Fruit fly (Drosophila melanogaster): ENCODE measurements around the gene Vha16-3.

Gene Vha16-3

dm6 chr3L:11491874-11492268 is 18.8 kb downstream of the Vha16-3 start:
- no peak for TF ChIP-seq insv (optimal IDR thresholded peaks at IDR 0.05)
- TF ChIP-seq h (optimal IDR thresholded peaks at IDR 0.05): no peak
- no peak for TF ChIP-seq ttk (optimal IDR thresholded peaks at IDR 0.05)
- no peak for TF ChIP-seq Sin3A (optimal IDR thresholded peaks at IDR 0.05)
- TF ChIP-seq psq (optimal IDR thresholded peaks at IDR 0.05): no peak
- TF ChIP-seq Myc (optimal IDR thresholded peaks at IDR 0.05): no peak

dm6 chr3L:11492457-11492856 is 19.4 kb downstream of the Vha16-3 start:
- TF ChIP-seq h (optimal IDR thresholded peaks at IDR 0.05): no peak
- TF ChIP-seq Myc (optimal IDR thresholded peaks at IDR 0.05): no peak
- no peak for TF ChIP-seq psq (optimal IDR thresholded peaks at IDR 0.05)
- no peak for TF ChIP-seq insv (optimal IDR thresholded peaks at IDR 0.05)
- TF ChIP-seq ttk (optimal IDR thresholded peaks at IDR 0.05): no peak
- no peak for TF ChIP-seq Sin3A (optimal IDR thresholded peaks at IDR 0.05)

DNA sequence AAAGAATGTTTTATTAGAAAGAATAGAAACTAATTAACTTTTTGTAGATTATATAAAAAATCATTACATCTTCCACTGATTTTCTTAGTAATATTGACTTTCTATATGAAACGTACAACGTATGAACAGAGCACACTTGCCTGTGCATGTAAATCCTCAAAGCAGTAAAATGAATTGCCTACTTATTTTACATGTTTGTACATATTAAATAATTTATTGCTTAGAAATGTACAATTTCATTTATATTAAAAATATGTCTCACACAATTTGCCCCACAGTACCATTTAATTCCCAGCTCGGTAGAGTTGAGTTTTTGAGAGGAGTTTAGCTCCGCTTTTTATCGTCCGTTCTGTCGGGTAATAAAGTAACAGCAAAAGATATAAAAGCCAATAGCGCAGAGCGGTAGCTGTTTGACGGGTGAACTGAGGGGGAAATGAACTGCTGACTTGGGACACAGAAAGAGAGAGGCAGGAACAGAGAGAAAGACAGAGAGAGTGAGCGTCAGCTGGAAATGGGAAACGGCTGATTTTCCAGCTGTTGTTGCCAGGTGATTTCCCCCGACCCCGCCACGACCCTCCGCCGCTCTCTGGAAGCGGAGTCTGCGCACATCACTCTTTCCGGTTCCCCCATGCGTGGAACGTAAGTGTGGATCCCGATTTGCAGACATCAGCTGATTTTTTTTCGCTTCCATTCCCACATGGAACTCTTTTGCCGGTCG is 20.2 kb downstream of the Vha16-3 start:
- TF ChIP-seq Myc (optimal IDR thresholded peaks at IDR 0.05): no peak
- TF ChIP-seq Sin3A (optimal IDR thresholded peaks at IDR 0.05): no peak
- no peak for TF ChIP-seq h (optimal IDR thresholded peaks at IDR 0.05)
- no peak for TF ChIP-seq insv (optimal IDR thresholded peaks at IDR 0.05)
- TF ChIP-seq ttk (optimal IDR thresholded peaks at IDR 0.05): no peak
- no peak for TF ChIP-seq psq (optimal IDR thresholded peaks at IDR 0.05)

DNA sequence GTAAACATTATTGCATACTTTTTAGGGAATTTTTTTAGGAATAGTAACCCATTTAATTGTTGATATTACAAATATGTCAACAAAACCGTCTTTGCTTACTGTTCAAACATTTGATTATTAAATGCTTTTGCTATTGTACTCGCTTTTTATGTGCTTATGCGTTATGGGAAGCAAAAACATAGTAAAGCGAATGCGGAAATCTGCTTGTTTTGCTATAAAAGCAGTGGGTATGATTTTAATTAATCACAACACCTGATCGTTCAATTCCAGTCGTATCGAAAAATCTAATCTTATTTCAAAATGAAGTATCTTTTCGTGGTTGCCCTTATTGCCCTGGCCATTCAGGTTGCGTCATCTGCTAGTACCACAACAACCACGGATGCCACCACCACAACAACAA is 35.2 kb downstream of the Vha16-3 start, which contains the start of gene CG33500:
TSS of gene CG33500 (plus strand) at position 301 of the 400 bp plus-strand sequence.
- TF ChIP-seq ttk (optimal IDR thresholded peaks at IDR 0.05) (no peak), psq (optimal IDR thresholded peaks at IDR 0.05) (no peak), Sin3A (optimal IDR thresholded peaks at IDR 0.05) (no peak), h (optimal IDR thresholded peaks at IDR 0.05) (no peak), insv (optimal IDR thresholded peaks at IDR 0.05) (no peak), Myc (optimal IDR thresholded peaks at IDR 0.05) (no peak)

dm6 chr3L:11509294-11509911 is 36.3 kb downstream of the Vha16-3 start, which contains the start of the genes Sgs8 and Sgs7:
Sgs8 (minus strand) TSS chr3L:11509394.
Sgs7 (plus strand) TSS chr3L:11509861.
- no peak for TF ChIP-seq insv (optimal IDR thresholded peaks at IDR 0.05)
- TF ChIP-seq h (optimal IDR thresholded peaks at IDR 0.05): no peak
- TF ChIP-seq Myc (optimal IDR thresholded peaks at IDR 0.05): no peak
- TF ChIP-seq psq (optimal IDR thresholded peaks at IDR 0.05): no peak
- no peak for TF ChIP-seq ttk (optimal IDR thresholded peaks at IDR 0.05)
- no peak for TF ChIP-seq Sin3A (optimal IDR thresholded peaks at IDR 0.05)

dm6 chr3L:11510489-11510888 is 37.4 kb downstream of the Vha16-3 start, which contains the start of gene CG33272:
CG33272 (minus strand) TSS chr3L:11510589.
- TF ChIP-seq Myc (optimal IDR thresholded peaks at IDR 0.05) (no peak), psq (optimal IDR thresholded peaks at IDR 0.05) (no peak), ttk (optimal IDR thresholded peaks at IDR 0.05) (no peak)

DNA sequence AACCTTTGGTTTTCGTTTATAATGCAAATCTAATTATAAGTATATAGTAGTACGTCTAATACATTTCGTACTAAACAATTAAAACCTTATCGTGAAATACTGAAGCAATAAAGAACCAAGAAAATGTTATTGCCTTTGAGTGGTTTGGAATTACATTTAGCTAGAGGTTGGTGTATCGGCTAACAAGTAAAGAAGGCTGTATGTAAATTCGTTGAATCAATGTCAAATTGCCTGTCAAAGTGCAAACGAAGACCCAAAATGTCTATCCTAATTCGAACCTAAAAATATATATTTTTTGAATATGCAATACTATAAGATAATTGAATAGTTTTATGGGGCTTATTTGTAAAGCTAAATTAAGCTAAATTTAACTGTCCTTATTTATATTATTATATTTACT is 38.2 kb downstream of the Vha16-3 start:
- TF ChIP-seq Myc (optimal IDR thresholded peaks at IDR 0.05) (no peak), insv (optimal IDR thresholded peaks at IDR 0.05) (no peak), ttk (optimal IDR thresholded peaks at IDR 0.05) (no peak), Sin3A (optimal IDR thresholded peaks at IDR 0.05) (no peak), psq (optimal IDR thresholded peaks at IDR 0.05) (no peak), h (optimal IDR thresholded peaks at IDR 0.05) (no peak)

dm6 chr3L:11511921-11512320 is 38.8 kb downstream of the Vha16-3 start, which contains the start of gene Sgs3:
Sgs3 (plus strand) TSS chr3L:11512221.
- no peak for TF ChIP-seq Myc (optimal IDR thresholded peaks at IDR 0.05)
- TF ChIP-seq psq (optimal IDR thresholded peaks at IDR 0.05): no peak
- TF ChIP-seq insv (optimal IDR thresholded peaks at IDR 0.05): no peak
- TF ChIP-seq h (optimal IDR thresholded peaks at IDR 0.05): no peak
- TF ChIP-seq Sin3A (optimal IDR thresholded peaks at IDR 0.05): no peak
- TF ChIP-seq ttk (optimal IDR thresholded peaks at IDR 0.05): no peak

- TF ChIP-seq insv (optimal IDR thresholded peaks at IDR 0.05) (no peak), psq (optimal IDR thresholded peaks at IDR 0.05) (no peak), h (optimal IDR thresholded peaks at IDR 0.05) (no peak), ttk (optimal IDR thresholded peaks at IDR 0.05) (no peak), Sin3A (optimal IDR thresholded peaks at IDR 0.05) (no peak), Myc (optimal IDR thresholded peaks at IDR 0.05) (no peak)
These were observed 40.3 kb downstream of the Vha16-3 start, which contains the start of gene CG7512 for dm6 chr3L:11513405-11513804. CG7512 (plus strand) TSS chr3L:11513705.

- TF ChIP-seq psq (optimal IDR thresholded peaks at IDR 0.05) (no peak), Myc (optimal IDR thresholded peaks at IDR 0.05) (no peak), ttk (optimal IDR thresholded peaks at IDR 0.05) (no peak), Sin3A (optimal IDR thresholded peaks at IDR 0.05) (no peak), h (optimal IDR thresholded peaks at IDR 0.05) (no peak), insv (optimal IDR thresholded peaks at IDR 0.05) (no peak)
These were observed 42.4 kb downstream of the Vha16-3 start for dm6 chr3L:11515349-11516079.

- TF ChIP-seq Myc (optimal IDR thresholded peaks at IDR 0.05): no peak
- TF ChIP-seq ttk (optimal IDR thresholded peaks at IDR 0.05): no peak
- TF ChIP-seq insv (optimal IDR thresholded peaks at IDR 0.05): no peak
- TF ChIP-seq Sin3A (optimal IDR thresholded peaks at IDR 0.05): no peak
- TF ChIP-seq psq (optimal IDR thresholded peaks at IDR 0.05): no peak
- TF ChIP-seq h (optimal IDR thresholded peaks at IDR 0.05): no peak
These were observed 43.1 kb downstream of the Vha16-3 start for dm6 chr3L:11516229-11516628.

DNA sequence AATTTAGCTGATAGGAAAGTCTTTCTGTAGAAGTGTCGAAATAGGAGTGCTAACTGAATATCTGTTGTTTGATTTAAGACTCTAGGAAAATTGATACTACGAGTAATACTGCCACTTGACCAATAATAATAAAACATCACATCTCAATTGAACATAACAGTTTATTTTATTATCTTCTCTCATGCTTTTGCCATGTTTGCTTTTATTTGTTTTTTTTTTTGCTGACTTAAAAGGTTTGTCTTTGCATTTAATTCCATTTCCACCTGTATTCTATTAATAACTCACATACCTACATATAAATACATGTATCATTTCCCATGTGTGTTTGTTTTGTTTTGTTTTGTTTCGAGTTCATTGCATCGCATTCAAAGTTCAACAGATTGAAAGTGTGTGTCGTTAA is 49.5 kb downstream of the Vha16-3 start, which contains the start of the genes CG11714 and Fuca:
TSS of gene CG11714 (minus strand) at position 101 of the 400 bp plus-strand sequence.
TSS of gene Fuca (minus strand) at position 101 of the 400 bp plus-strand sequence.
- TF ChIP-seq insv (optimal IDR thresholded peaks at IDR 0.05) (no peak), ttk (optimal IDR thresholded peaks at IDR 0.05) (no peak), Myc (optimal IDR thresholded peaks at IDR 0.05) (no peak), h (optimal IDR thresholded peaks at IDR 0.05) (no peak), psq (optimal IDR thresholded peaks at IDR 0.05) (no peak), Sin3A (optimal IDR thresholded peaks at IDR 0.05) (no peak)

Data from Kc167 (cell line).